Fruit fly (Drosophila melanogaster): Measurements from ENCODE around the gene MTA1-like.
A peak's percentile ranks its signal among the peaks of the same experiment; 100 is the strongest.

MTA1-like gene

DNA sequence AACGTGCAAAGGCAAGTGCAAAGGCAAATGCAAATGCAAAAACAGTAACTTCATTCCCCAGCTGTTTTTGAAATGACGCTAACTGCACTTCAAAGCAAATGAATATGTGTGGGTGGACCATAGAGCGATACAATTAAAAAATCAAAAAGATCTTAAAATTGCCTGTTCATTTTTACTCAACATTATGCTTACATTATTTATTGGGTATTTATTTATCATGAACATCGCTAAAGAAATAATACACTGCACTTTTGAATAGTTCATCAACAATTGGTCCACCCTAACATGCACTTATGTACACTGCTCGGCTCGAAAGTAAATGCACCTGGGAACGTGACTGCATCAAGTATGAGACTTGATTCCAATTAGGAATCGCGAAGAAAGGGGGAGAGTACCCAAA is 45.9 kb upstream of the MTA1-like start (continued):
- TF ChIP-seq dsx (GFP tag; optimal IDR thresholded peaks at IDR 0.05; ENCODE audit: poor library complexity, severe bottlenecking) (no peak), svp (GFP tag) (no peak), achi (GFP tag; optimal IDR thresholded peaks at IDR 0.05) (peak; percentile 59), CG10669 (GFP tag; optimal IDR thresholded peaks at IDR 0.05) (peak; percentile 7), OdsH (GFP tag; optimal IDR thresholded peaks at IDR 0.05) (peak; percentile 68), CG16779 (tag; optimal IDR thresholded peaks at IDR 0.05) (peak; percentile 3), fd59A (GFP tag; optimal IDR thresholded peaks at IDR 0.05) (no peak)

DNA sequence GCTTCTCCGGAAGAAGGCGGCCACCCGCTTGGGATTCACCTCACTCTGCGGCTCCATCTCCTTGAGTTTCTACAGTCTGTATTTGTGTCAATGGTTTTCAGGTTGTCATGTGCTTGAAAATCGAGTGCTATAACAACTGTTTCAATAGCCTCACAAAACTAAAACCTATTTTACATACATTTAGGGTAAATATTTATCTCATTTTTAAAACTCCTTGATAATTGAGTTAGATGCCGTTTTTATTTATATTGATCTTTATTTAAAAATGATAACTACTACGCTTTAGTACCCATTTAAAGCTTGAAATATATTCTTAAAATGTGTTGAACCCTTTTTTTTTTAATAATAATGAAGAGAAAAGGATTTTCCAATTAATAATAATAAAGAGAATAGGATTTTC is 44.6 kb upstream of the MTA1-like start, which contains the start of gene CG2104:
Gene CG2104, minus strand, starts transcription at position 101 of the 400 bp plus-strand sequence.
- TF ChIP-seq lz (GFP tag; optimal IDR thresholded peaks at IDR 0.05) (no peak), Smox (GFP tag; optimal IDR thresholded peaks at IDR 0.05) (no peak), CG16779 (tag; optimal IDR thresholded peaks at IDR 0.05) (no peak), Eip75B (GFP tag; optimal IDR thresholded peaks at IDR 0.05) (no peak), CG6163 (GFP tag; IDR thresholded peaks at IDR 0.05) (no peak), Hr4 (GFP tag; optimal IDR thresholded peaks at IDR 0.05) (no peak), Sox102F (GFP tag; optimal IDR thresholded peaks at IDR 0.05) (no peak), Eip93F (GFP tag; optimal IDR thresholded peaks at IDR 0.05) (no peak), CG8319 (GFP tag; optimal IDR thresholded peaks at IDR 0.05) (no peak), salr (GFP tag; optimal IDR thresholded peaks at IDR 0.05) (no peak), spab (GFP tag; optimal IDR thresholded peaks at IDR 0.05) (no peak), CG6808 (GFP tag; optimal IDR thresholded peaks at IDR 0.05) (no peak), CG11902 (GFP tag; optimal IDR thresholded peaks at IDR 0.05) (no peak), CG4318 (GFP tag; optimal IDR thresholded peaks at IDR 0.05) (no peak), CG9139 (GFP tag; optimal IDR thresholded peaks at IDR 0.05) (no peak), pdm3 (GFP tag; optimal IDR thresholded peaks at IDR 0.05) (no peak), CG6854 (GFP tag; optimal IDR thresholded peaks at IDR 0.05) (no peak), CG11294 (GFP tag; IDR thresholded peaks at IDR 0.05) (no peak), CG6792 (GFP tag; optimal IDR thresholded peaks at IDR 0.05) (no peak)

DNA sequence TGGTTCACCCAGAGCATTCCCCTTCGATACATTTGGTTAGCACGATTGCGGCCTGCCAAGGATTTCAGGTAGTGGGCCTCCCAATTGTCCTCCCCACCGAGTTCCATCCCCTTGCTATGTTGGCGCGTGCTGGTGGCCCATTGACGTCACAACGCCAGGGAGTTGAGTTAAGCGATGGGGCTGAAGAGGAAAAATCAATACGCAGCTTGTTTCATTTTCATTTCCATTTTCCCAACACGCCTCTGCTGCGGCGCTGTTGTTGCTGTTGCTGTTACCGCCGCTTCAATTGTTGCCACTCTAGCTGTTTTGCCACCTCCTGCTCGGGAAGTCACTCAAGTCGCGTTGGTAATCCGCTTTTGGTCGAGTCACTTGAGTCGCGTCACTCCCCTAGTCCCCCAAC is 42.5 kb upstream of the MTA1-like start:
- TF ChIP-seq Eip75B (GFP tag; optimal IDR thresholded peaks at IDR 0.05) (no peak), net (GFP tag; optimal IDR thresholded peaks at IDR 0.05) (no peak), Lpt (GFP tag; optimal IDR thresholded peaks at IDR 0.05) (no peak), CG6808 (GFP tag; optimal IDR thresholded peaks at IDR 0.05) (no peak), cyc (GFP tag; optimal IDR thresholded peaks at IDR 0.05) (no peak), spab (GFP tag; optimal IDR thresholded peaks at IDR 0.05) (no peak), CG10631 (GFP tag; optimal IDR thresholded peaks at IDR 0.05) (no peak), CG8119 (GFP tag; IDR thresholded peaks at IDR 0.05) (no peak), CG8632 (GFP tag; optimal IDR thresholded peaks at IDR 0.05) (no peak), CG10669 (GFP tag; optimal IDR thresholded peaks at IDR 0.05) (no peak), CG15336 (GFP tag; IDR thresholded peaks at IDR 0.05) (no peak), CG9139 (GFP tag; optimal IDR thresholded peaks at IDR 0.05) (no peak), dac (GFP tag; optimal IDR thresholded peaks at IDR 0.05) (no peak), eg (GFP tag; IDR thresholded peaks at IDR 0.05) (no peak), CG31627 (GFP tag; optimal IDR thresholded peaks at IDR 0.05) (no peak), pdm3 (GFP tag; optimal IDR thresholded peaks at IDR 0.05) (no peak), fd85E (GFP tag; optimal IDR thresholded peaks at IDR 0.05) (no peak), Sox102F (GFP tag; optimal IDR thresholded peaks at IDR 0.05) (no peak), vri (GFP tag; optimal IDR thresholded peaks at IDR 0.05) (no peak), CG6276 (GFP tag; optimal IDR thresholded peaks at IDR 0.05) (no peak)

DNA sequence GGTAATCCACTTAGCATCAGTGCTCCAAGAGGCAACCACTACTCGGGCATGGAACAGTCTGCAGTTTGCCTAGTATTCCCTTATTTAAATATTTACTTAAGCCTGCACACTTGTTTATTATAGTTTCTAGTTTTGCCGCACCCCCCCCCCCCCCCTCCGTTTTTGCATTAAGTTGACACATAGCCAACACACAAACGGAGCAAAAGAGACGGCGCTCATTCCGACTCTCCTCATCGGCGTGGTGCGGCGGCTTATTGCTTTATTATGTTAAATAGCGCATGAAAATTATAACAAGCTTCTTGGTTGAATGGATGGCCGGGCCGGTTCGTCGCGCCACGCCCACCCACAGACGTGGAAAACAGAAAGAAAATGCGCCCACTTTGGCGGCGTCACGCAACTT is 41.1 kb upstream of the MTA1-like start:
- TF ChIP-seq Ets21C (GFP tag; optimal IDR thresholded peaks at IDR 0.05) (no peak), pdm3 (GFP tag; optimal IDR thresholded peaks at IDR 0.05) (no peak), CG9139 (GFP tag; optimal IDR thresholded peaks at IDR 0.05) (no peak), CG4318 (GFP tag; optimal IDR thresholded peaks at IDR 0.05) (no peak), CG10669 (GFP tag; optimal IDR thresholded peaks at IDR 0.05) (no peak), OdsH (GFP tag; optimal IDR thresholded peaks at IDR 0.05) (no peak), achi (GFP tag; optimal IDR thresholded peaks at IDR 0.05) (no peak), cyc (GFP tag; optimal IDR thresholded peaks at IDR 0.05) (no peak), Smox (GFP tag; optimal IDR thresholded peaks at IDR 0.05) (no peak), esn (GFP tag; optimal IDR thresholded peaks at IDR 0.05) (no peak), Gug (GFP tag; IDR thresholded peaks at IDR 0.05) (no peak), Blimp-1 (GFP tag; optimal IDR thresholded peaks at IDR 0.05) (no peak), salr (GFP tag; optimal IDR thresholded peaks at IDR 0.05) (no peak)

Measured in whole organism, prepupa.